Fruit fly (Drosophila melanogaster) whole organism, embryonic: Measurements from ENCODE around the gene HHEX.

Experiments
- C15 ChIP-seq: fragments of 200-800 bp; sonication (Bioruptor generic); IDR thresholded peaks from 3 replicates; pipeline ENCODE4 v1.3.6; 2022; ENCODE audit warnings: missing biosample characterization, missing genetic modification characterization
- CG11398 ChIP-seq: fragments of 200-800 bp; sonication (Bioruptor generic); optimal IDR thresholded peaks from 2 replicates; lab custom pipeline; 2016; ENCODE audit warnings: missing biosample characterization, missing genetic modification characterization
- CG11695 ChIP-seq: fragments of 200-800 bp; sonication (Bioruptor generic); IDR thresholded peaks from 3 replicates; pipeline ENCODE4 v1.3.6; 2022; ENCODE audit warnings: missing biosample characterization, missing genetic modification characterization
- CG13123 ChIP-seq: fragments of 200-800 bp; sonication (Bioruptor generic); optimal IDR thresholded peaks from 2 replicates; lab custom pipeline; 2016; ENCODE audit warnings: missing biosample characterization, missing genetic modification characterization
- CG13775 ChIP-seq: fragments of 200-800 bp; sonication (Bioruptor generic); optimal IDR thresholded peaks from 3 replicates; lab custom pipeline; 2017; ENCODE audit warnings: missing biosample characterization, mild to moderate bottlenecking, missing genetic modification characterization
- CG14710 ChIP-seq: fragments of 200-800 bp; sonication (Bioruptor generic); optimal IDR thresholded peaks from 3 replicates; lab custom pipeline; 2019; ENCODE audit warnings: missing biosample characterization, mild to moderate bottlenecking, missing genetic modification characterization, moderate library complexity
- CG1603 ChIP-seq: fragments of 200-800 bp; sonication (Bioruptor generic); optimal IDR thresholded peaks from 2 replicates; lab custom pipeline; 2019; ENCODE audit warnings: missing biosample characterization, mild to moderate bottlenecking, missing genetic modification characterization, moderate library complexity
- CG17361 ChIP-seq: fragments of 200-800 bp; sonication (Bioruptor generic); IDR thresholded peaks from 3 replicates; pipeline ENCODE4 v1.3.6; 2022; ENCODE audit warnings: missing biosample characterization, missing genetic modification characterization
- CG2120 ChIP-seq: fragments of 200-800 bp; sonication (Bioruptor generic); optimal IDR thresholded peaks from 3 replicates; lab custom pipeline; 2016; ENCODE audit warnings: missing biosample characterization, missing genetic modification characterization
- CG2678 ChIP-seq: fragments of 200-800 bp; sonication (Bioruptor generic); optimal IDR thresholded peaks from 3 replicates; lab custom pipeline; 2019; ENCODE audit warnings: missing biosample characterization, mild to moderate bottlenecking, missing genetic modification characterization, moderate library complexity
- CG30403 ChIP-seq: fragments of 200-800 bp; sonication (Bioruptor generic); optimal IDR thresholded peaks from 3 replicates; lab custom pipeline; 2016; ENCODE audit warnings: missing biosample characterization, missing genetic modification characterization
- CG30431 ChIP-seq: fragments of 200-800 bp; sonication (Bioruptor generic); optimal IDR thresholded peaks from 2 replicates; lab custom pipeline; 2017; ENCODE audit warnings: missing biosample characterization, missing genetic modification characterization
- CG31224 ChIP-seq: fragments of 200-800 bp; sonication (Bioruptor generic); IDR thresholded peaks from 2 replicates; pipeline ENCODE4 v1.3.6; 2022; ENCODE audit warnings: missing biosample characterization, missing genetic modification characterization
- CG3726 ChIP-seq: fragments of 200-800 bp; sonication (Bioruptor generic); IDR thresholded peaks from 3 replicates; pipeline ENCODE4, ENCODE4 v1.3.6; 2022; ENCODE audit warnings: missing biosample characterization, missing genetic modification characterization
- CG4424 ChIP-seq: fragments of 200-800 bp; sonication (Bioruptor generic); optimal IDR thresholded peaks from 3 replicates; lab custom pipeline; 2016; ENCODE audit warnings: missing biosample characterization, missing genetic modification characterization
- CG4820 ChIP-seq: fragments of 200-800 bp; sonication (Bioruptor generic); optimal IDR thresholded peaks from 3 replicates; lab custom pipeline; 2016; ENCODE audit warnings: missing biosample characterization, missing genetic modification characterization
- CG6272 ChIP-seq: fragments of 200-800 bp; sonication (Bioruptor generic); IDR thresholded peaks from 2 replicates; pipeline ENCODE4 v1.3.6; 2022; ENCODE audit warnings: missing biosample characterization, missing genetic modification characterization
- CG6654 ChIP-seq: fragments of 200-800 bp; sonication (Bioruptor generic); optimal IDR thresholded peaks from 2 replicates; lab custom pipeline; 2017; ENCODE audit warnings: missing biosample characterization, mild to moderate bottlenecking, missing genetic modification characterization
- CG6683 ChIP-seq: fragments of 200-800 bp; sonication (Bioruptor generic); optimal IDR thresholded peaks from 2 replicates; lab custom pipeline; 2017; ENCODE audit warnings: missing biosample characterization, mild to moderate bottlenecking, missing genetic modification characterization, missing genetic modification reagents
- CrebB ChIP-seq: fragments of 200-800 bp; sonication (Bioruptor generic); optimal IDR thresholded peaks from 3 replicates; lab custom pipeline; 2018; ENCODE audit warnings: missing biosample characterization, mild to moderate bottlenecking, missing genetic modification characterization
- Doc3 ChIP-seq: fragments of 200-800 bp; sonication (Bioruptor generic); IDR thresholded peaks from 3 replicates; pipeline ENCODE4 v1.3.6; 2022; ENCODE audit warnings: missing biosample characterization, missing genetic modification characterization; ENCODE audit not compliant: partially characterized antibody
- Fer1 ChIP-seq: fragments of 200-800 bp; sonication (Bioruptor generic); optimal IDR thresholded peaks from 2 replicates; lab custom pipeline; 2017; ENCODE audit warnings: missing biosample characterization, mild to moderate bottlenecking, missing genetic modification characterization
- Mes4 ChIP-seq: fragments of 200-800 bp; sonication (Bioruptor generic); optimal IDR thresholded peaks from 2 replicates; lab custom pipeline; 2016; ENCODE audit warnings: missing biosample characterization, missing genetic modification characterization
- Nf-YC ChIP-seq: fragments of 200-800 bp; optimal IDR thresholded peaks from 3 replicates; lab custom pipeline; 2019; ENCODE audit warnings: missing biosample characterization, mild to moderate bottlenecking, missing genetic modification characterization, moderate library complexity
- Oli ChIP-seq: fragments of 200-800 bp; sonication (Bioruptor generic); optimal IDR thresholded peaks from 2 replicates; lab custom pipeline; 2018; ENCODE audit warnings: missing biosample characterization, mild to moderate bottlenecking, missing genetic modification characterization, moderate library complexity
- Sox100B ChIP-seq: fragments of 200-800 bp; sonication (Bioruptor generic); optimal IDR thresholded peaks from 3 replicates; lab custom pipeline; 2018; ENCODE audit warnings: missing biosample characterization, mild to moderate bottlenecking, missing genetic modification characterization
- Xrp1 ChIP-seq: fragments of 200-800 bp; sonication (Bioruptor generic); IDR thresholded peaks from 2 replicates; pipeline ENCODE4 v1.3.6; 2022; ENCODE audit warnings: missing biosample characterization, missing genetic modification characterization
- ap ChIP-seq: fragments of 200-800 bp; sonication (Bioruptor generic); IDR thresholded peaks from 2 replicates; pipeline ENCODE4 v1.3.6; 2022; ENCODE audit warnings: missing biosample characterization, missing genetic modification characterization
- ase ChIP-seq: fragments of 200-800 bp; sonication (Bioruptor generic); IDR thresholded peaks from 3 replicates; pipeline ENCODE4 v1.3.6; 2022; ENCODE audit warnings: missing biosample characterization, missing genetic modification characterization
- ash1 ChIP-seq: fragments of 200-800 bp; sonication (Bioruptor generic); optimal IDR thresholded peaks from 2 replicates; lab custom pipeline; 2018; ENCODE audit warnings: missing biosample characterization, mild to moderate bottlenecking, missing genetic modification characterization
- bigmax ChIP-seq: fragments of 200-800 bp; sonication (Bioruptor generic); optimal IDR thresholded peaks from 2 replicates; lab custom pipeline; 2018; ENCODE audit warnings: missing biosample characterization, mild to moderate bottlenecking, missing genetic modification characterization
- esg ChIP-seq: fragments of 200-800 bp; sonication (Bioruptor generic); conservative IDR thresholded peaks from 2 replicates; pipeline ENCODE4 v1.3.6; 2022; ENCODE audit warnings: missing biosample characterization, missing genetic modification characterization
- gsb ChIP-seq: fragments of 200-800 bp; sonication (Bioruptor generic); IDR thresholded peaks from 2 replicates; pipeline ENCODE4 v1.3.6; 2022; ENCODE audit warnings: missing biosample characterization, missing genetic modification characterization
- h ChIP-seq: fragments of >200 bp; optimal IDR thresholded peaks from 2 replicates; lab custom pipeline; 2017
- ham ChIP-seq: fragments of 200-800 bp; sonication (Bioruptor generic); IDR thresholded peaks from 2 replicates; pipeline ENCODE4 v1.3.6; 2022; ENCODE audit warnings: missing biosample characterization, missing genetic modification characterization
- her ChIP-seq: fragments of 200-800 bp; sonication (Bioruptor generic); optimal IDR thresholded peaks from 2 replicates; lab custom pipeline; 2016; ENCODE audit warnings: missing biosample characterization, missing genetic modification characterization
- knrl ChIP-seq: fragments of 200-800 bp; sonication (Bioruptor generic); IDR thresholded peaks from 3 replicates; pipeline ENCODE4 v1.3.6; 2022; ENCODE audit warnings: missing biosample characterization, missing genetic modification characterization; ENCODE audit not compliant: partially characterized antibody
- pum ChIP-seq: fragments of 200-800 bp; sonication (Bioruptor generic); optimal IDR thresholded peaks from 2 replicates; lab custom pipeline; 2016; ENCODE audit warnings: missing biosample characterization, missing genetic modification characterization
- pzg ChIP-seq: fragments of 200-800 bp; sonication (Bioruptor generic); optimal IDR thresholded peaks from 3 replicates; lab custom pipeline; 2018; ENCODE audit warnings: missing biosample characterization, mild to moderate bottlenecking, missing genetic modification characterization, moderate library complexity
- schlank ChIP-seq: fragments of 200-800 bp; sonication (Bioruptor generic); optimal IDR thresholded peaks from 2 replicates; lab custom pipeline; 2018; ENCODE audit warnings: missing biosample characterization, mild to moderate bottlenecking, missing genetic modification characterization
- slbo ChIP-seq: fragments of 200-800 bp; sonication (Bioruptor generic); IDR thresholded peaks from 2 replicates; pipeline ENCODE4 v1.3.6; 2022; ENCODE audit warnings: missing biosample characterization, missing genetic modification characterization
- stwl ChIP-seq: fragments of 200-800 bp; sonication (Bioruptor generic); optimal IDR thresholded peaks from 3 replicates; lab custom pipeline; 2018; ENCODE audit warnings: missing biosample characterization, mild to moderate bottlenecking, missing genetic modification characterization, moderate library complexity
- trem ChIP-seq: fragments of 200-800 bp; optimal IDR thresholded peaks from 3 replicates; lab custom pipeline; 2019; ENCODE audit warnings: missing biosample characterization, mild to moderate bottlenecking, missing genetic modification characterization, moderate library complexity
- trh ChIP-seq: fragments of 200-800 bp; sonication (Bioruptor generic); optimal IDR thresholded peaks from 2 replicates; lab custom pipeline; 2016; ENCODE audit warnings: missing biosample characterization, missing genetic modification characterization
- tup ChIP-seq: fragments of 200-800 bp; sonication (Bioruptor generic); optimal IDR thresholded peaks from 2 replicates; lab custom pipeline; 2016; ENCODE audit warnings: missing biosample characterization, mild to moderate bottlenecking, missing genetic modification characterization, moderate library complexity
- usp ChIP-seq: fragments of >200 bp; optimal IDR thresholded peaks from 2 replicates; lab custom pipeline; 2017; ENCODE audit warnings: missing biosample characterization, missing genetic modification characterization
- wdn ChIP-seq: fragments of 200-800 bp; sonication (Bioruptor generic); IDR thresholded peaks from 2 replicates; pipeline ENCODE4 v1.3.6; 2022; ENCODE audit warnings: missing biosample characterization, missing genetic modification characterization
- yki ChIP-seq: fragments of >200 bp; optimal IDR thresholded peaks from 3 replicates; lab custom pipeline; 2018
- zen ChIP-seq: fragments of 200-800 bp; sonication (Bioruptor generic); optimal IDR thresholded peaks from 3 replicates; lab custom pipeline; 2018; ENCODE audit warnings: missing biosample characterization, mild to moderate bottlenecking, missing genetic modification characterization, moderate library complexity

HHEX gene

dm6 chr3R:21102477-21102876, 21.8 kb upstream of the HHEX start (continued):
- TF ChIP-seq ham (GFP tag; lab: Robert Waterston, UW): no peak
- TF ChIP-seq, all 482 proteins: peak for 2

dm6 chr3R:21101453-21102214, 20.9 kb upstream of the HHEX start, which contains the start of the genes CG7044 and Tbc1d22:
CG7044 (minus strand) TSS chr3R:21101718.
Tbc1d22 (plus strand) TSS chr3R:21102199.
- TF ChIP-seq zen (tag; lab: Kevin White, UChicago) (peak; percentile 24), C15 (GFP tag; lab: Robert Waterston, UW) (no peak), ap (no peak), CG6654 (GFP tag; lab: Kevin White, UChicago) (no peak), Fer1 (GFP tag; lab: Kevin White, UChicago) (no peak), CG2120 (GFP tag; lab: Kevin White, UChicago) (peak; percentile 75), CG2678 (tag; lab: Kevin White, UChicago) (no peak), CG1603 (tag; lab: Kevin White, UChicago) (no peak), CG30431 (no peak), CG11695 (no peak), CG11398 (GFP tag; lab: Kevin White, UChicago) (no peak), CG4424 (GFP tag; lab: Kevin White, UChicago) (peak; percentile 59), stwl (tag; lab: Kevin White, UChicago) (peak; percentile 37), wdn (no peak), bigmax (GFP tag; lab: Kevin White, UChicago) (no peak), Xrp1 (peak; percentile 36; the same call in 1 of the 2 replicates), h (lab: Kevin White, UChicago) (no peak), CG31224 (GFP tag; lab: Robert Waterston, UW) (no peak), schlank (tag; lab: Kevin White, UChicago) (no peak), CG30403 (GFP tag; lab: Kevin White, UChicago) (peak; percentile 83), tup (GFP tag; lab: Kevin White, UChicago) (no peak), CG6683 (no peak), CG14710 (tag; lab: Kevin White, UChicago) (peak; percentile 71), her (GFP tag; lab: Kevin White, UChicago) (no peak), CG13775 (GFP tag; lab: Kevin White, UChicago) (peak; percentile 63), Nf-YC (tag; lab: Kevin White, UChicago) (peak; percentile 54), pum (GFP tag; lab: Kevin White, UChicago) (peak; percentile 49), yki (lab: Kevin White, UChicago) (no peak), trh (no peak), Mes4 (GFP tag; lab: Kevin White, UChicago) (no peak), CrebB (tag; lab: Kevin White, UChicago) (no peak), CG4820 (peak; percentile 39), ase (no peak), slbo (peak; percentile 68), Doc3 (GFP tag; lab: Robert Waterston, UW) (no peak), trem (tag; lab: Kevin White, UChicago) (peak; percentile 12), CG17361 (peak; percentile 90), esg (no peak), CG13123 (GFP tag; lab: Kevin White, UChicago) (peak; percentile 32), CG6272 (GFP tag; lab: Robert Waterston, UW) (peak; percentile 22; the same call in 1 of the 2 replicates), knrl (GFP tag; lab: Robert Waterston, UW) (peak; percentile 53; the same call in 2 of the 3 replicates), pzg (GFP tag; lab: Kevin White, UChicago) (peak; percentile 21), gsb (no peak), ash1 (no peak), usp (GFP tag; lab: Kevin White, UChicago) (no peak), Oli (tag; lab: Kevin White, UChicago) (peak; percentile 51), CG3726 (no peak), Sox100B (GFP tag; lab: Kevin White, UChicago) (no peak)
